Worm (Caenorhabditis elegans) whole organism, L2 larva: Measurements from ENCODE around the gene nsph-4.1.
A peak's percentile ranks its signal among the peaks of the same experiment; 100 is the strongest.
"Not testable (repeated sequence)": the region's sequence is repeated elsewhere in the genome, so short reads cannot be mapped to it uniquely, and the experiment has no call there.

Experiments
- C34F6.9 ChIP-seq: fragments of 150-350 bp; optimal IDR thresholded peaks from 2 replicates; lab custom pipeline; 2014; ENCODE audit warnings: missing biosample characterization, missing genetic modification characterization
- Y55F3AM.14 ChIP-seq: fragments of 200-800 bp; sonication (Bioruptor generic); optimal IDR thresholded peaks from 2 replicates; lab custom pipeline; 2018; ENCODE audit warnings: mild to moderate bottlenecking, missing genetic modification characterization, missing compliant biosample characterization
- ZK546.5 ChIP-seq: sonication (generic microtip); optimal IDR thresholded peaks from 2 replicates; lab custom pipeline; 2017; ENCODE audit warnings: missing biosample characterization, missing genetic modification characterization
- alr-1 ChIP-seq: fragments of 150-350 bp; optimal IDR thresholded peaks from 2 replicates; lab custom pipeline; 2014; ENCODE audit warnings: missing biosample characterization, missing genetic modification characterization
- aly-2 ChIP-seq: fragments of 150-350 bp; optimal IDR thresholded peaks from 2 replicates; lab custom pipeline; 2014; ENCODE audit warnings: missing biosample characterization, missing genetic modification characterization
- ama-1 ChIP-seq: fragments of 150-350 bp; optimal IDR thresholded peaks from 2 replicates; lab custom pipeline; 2018; ENCODE audit warnings: inconsistent platforms
- blmp-1 ChIP-seq: sonication (generic microtip); optimal IDR thresholded peaks from 2 replicates; lab custom pipeline; 2017; ENCODE audit warnings: missing genetic modification characterization, mild to moderate bottlenecking, missing compliant biosample characterization, antibody characterized with exemption, moderate library complexity; ENCODE audit not compliant: insufficient read depth
- crh-2 ChIP-seq: sonication (generic microtip); optimal IDR thresholded peaks from 2 replicates; lab custom pipeline; 2017; ENCODE audit warnings: missing biosample characterization, missing genetic modification characterization
- egl-27 ChIP-seq: sonication (generic microtip); optimal IDR thresholded peaks from 3 replicates; lab custom pipeline; 2017; ENCODE audit warnings: missing biosample characterization, missing genetic modification reagents, missing genetic modification characterization
- elt-1 ChIP-seq: fragments of 150-350 bp; optimal IDR thresholded peaks from 2 replicates; lab custom pipeline; 2014; ENCODE audit warnings: missing biosample characterization, missing genetic modification characterization
- elt-3 ChIP-seq: sonication (generic microtip); optimal IDR thresholded peaks from 2 replicates; lab custom pipeline; 2017; ENCODE audit warnings: missing biosample characterization, missing genetic modification characterization
- fos-1 ChIP-seq: fragments of 150-350 bp; optimal IDR thresholded peaks from 2 replicates; lab custom pipeline; 2014; ENCODE audit warnings: missing biosample characterization, missing genetic modification characterization
- gmeb-1 ChIP-seq: fragments of 150-350 bp; optimal IDR thresholded peaks from 2 replicates; lab custom pipeline; 2014; ENCODE audit warnings: missing biosample characterization, missing genetic modification characterization
- lin-11 ChIP-seq: fragments of 150-350 bp; sonication (generic microtip); optimal IDR thresholded peaks from 2 replicates; lab custom pipeline; 2014; ENCODE audit warnings: missing biosample characterization, missing genetic modification characterization, inconsistent platforms, mixed read lengths
- mab-5 ChIP-seq: fragments of 150-350 bp; optimal IDR thresholded peaks from 2 replicates; lab custom pipeline; 2014; ENCODE audit warnings: missing biosample characterization, missing genetic modification characterization
- mbf-1 ChIP-seq: sonication (generic microtip); optimal IDR thresholded peaks from 2 replicates; lab custom pipeline; 2017; ENCODE audit warnings: missing biosample characterization, missing genetic modification characterization
- nhr-11 ChIP-seq: fragments of 150-350 bp; optimal IDR thresholded peaks from 2 replicates; lab custom pipeline; 2014; ENCODE audit warnings: missing biosample characterization, missing genetic modification characterization
- nhr-23 ChIP-seq: fragments of 150-350 bp; optimal IDR thresholded peaks from 2 replicates; lab custom pipeline; 2014; ENCODE audit warnings: missing biosample characterization, missing genetic modification reagents, missing genetic modification characterization
- nhr-237 ChIP-seq: fragments of 150-350 bp; optimal IDR thresholded peaks from 2 replicates; lab custom pipeline; 2014; ENCODE audit warnings: missing biosample characterization, missing genetic modification characterization
- nhr-77 ChIP-seq: fragments of 150-350 bp; optimal IDR thresholded peaks from 2 replicates; lab custom pipeline; 2014; ENCODE audit warnings: missing biosample characterization, missing genetic modification characterization
- peb-1 ChIP-seq: fragments of 150-350 bp; optimal IDR thresholded peaks from 2 replicates; lab custom pipeline; 2014; ENCODE audit warnings: missing biosample characterization, missing genetic modification characterization
- sem-4 ChIP-seq: fragments of 150-350 bp; optimal IDR thresholded peaks from 2 replicates; lab custom pipeline; 2014; ENCODE audit warnings: missing biosample characterization, missing genetic modification reagents, missing genetic modification characterization
- sma-3 ChIP-seq: sonication (generic microtip); optimal IDR thresholded peaks from 2 replicates; lab custom pipeline; 2016; ENCODE audit warnings: missing genetic modification reagents, missing genetic modification characterization, missing compliant biosample characterization
- snpc-4 ChIP-seq: fragments of 150-350 bp; optimal IDR thresholded peaks from 2 replicates; lab custom pipeline; 2014; ENCODE audit warnings: missing biosample characterization, missing genetic modification characterization
- unc-39 ChIP-seq: fragments of 150-350 bp; optimal IDR thresholded peaks from 2 replicates; lab custom pipeline; 2014; ENCODE audit warnings: missing biosample characterization, missing genetic modification characterization
- unc-55 ChIP-seq: fragments of 150-350 bp; sonication (generic microtip); optimal IDR thresholded peaks from 3 replicates; lab custom pipeline; 2014; ENCODE audit warnings: missing biosample characterization, missing genetic modification reagents, missing genetic modification characterization
- unc-62 ChIP-seq: fragments of 150-350 bp; optimal IDR thresholded peaks from 2 replicates; lab custom pipeline; 2014; ENCODE audit warnings: missing biosample characterization, missing genetic modification reagents, missing genetic modification characterization
- zag-1 ChIP-seq: fragments of 150-350 bp; optimal IDR thresholded peaks from 2 replicates; lab custom pipeline; 2014; ENCODE audit warnings: missing biosample characterization, missing genetic modification characterization
- ztf-1 ChIP-seq: fragments of 200-800 bp; sonication (Bioruptor generic); conservative IDR thresholded peaks from 2 replicates; pipeline ENCODE4 v1.3.6; 2022; ENCODE audit warnings: missing genetic modification characterization, missing compliant biosample characterization
- ztf-11 ChIP-seq: sonication (generic microtip); optimal IDR thresholded peaks from 2 replicates; lab custom pipeline; 2017; ENCODE audit warnings: missing biosample characterization, missing genetic modification characterization
- ztf-4 ChIP-seq: fragments of 150-350 bp; optimal IDR thresholded peaks from 2 replicates; lab custom pipeline; 2014; ENCODE audit warnings: missing biosample characterization, missing genetic modification characterization

Gene nsph-4.1

ce11 chrIV:5254678-5255077 is 28.0 kb downstream of the nsph-4.1 start, which contains the start of gene F36H12.10:
Gene F36H12.10 (minus strand): TSS chrIV:5254778.
- TF ChIP-seq ZK546.5; unc-39 (tag; lab: Kevin White, UChicago); fos-1: not testable (repeated sequence)
- TF ChIP-seq, all 48 proteins: peak for 0; not testable (repeated sequence) for 48

ce11 chrIV:5256731-5257130 is 30.1 kb downstream of the nsph-4.1 start, which contains the start of gene F36H12.9:
Gene F36H12.9 (plus strand): TSS chrIV:5257031.
- not testable (repeated sequence) for TF ChIP-seq snpc-4, lin-11, egl-27 (tag; lab: Kevin White, UChicago)

- not testable (repeated sequence) for TF ChIP-seq nhr-237; ama-1 (lab: Kevin White, UChicago); nhr-11 (tag; lab: Kevin White, UChicago)
Observed at ce11 chrIV:5258385-5258784, 31.7 kb downstream of the nsph-4.1 start, which contains the start of gene ttbk-2.1. Gene ttbk-2.1 (plus strand): TSS chrIV:5258685.

- not testable (repeated sequence) for TF ChIP-seq blmp-1 (tag; lab: Kevin White, UChicago); crh-2; aly-2
- TF ChIP-seq, all 48 proteins: peak for 0; not testable (repeated sequence) for 48
Observed at ce11 chrIV:5260289-5260688, 33.6 kb downstream of the nsph-4.1 start, which contains the start of gene msp-19. Gene msp-19 (plus strand): TSS chrIV:5260589.

ce11 chrIV:5264700-5265210 is 38.1 kb downstream of the nsph-4.1 start:
- TF ChIP-seq snpc-4 (tag; lab: Kevin White, UChicago), result peak; percentile 68
- TF ChIP-seq ama-1 (lab: Kevin White, UChicago), result peak; percentile 61

ce11 chrIV:5266474-5266873 is 39.8 kb downstream of the nsph-4.1 start, which contains the start of gene F36H12.5:
Gene F36H12.5 (plus strand): TSS chrIV:5266774.
- TF ChIP-seq ztf-11 (no peak), alr-1 (no peak), nhr-77 (tag; lab: Kevin White, UChicago) (no peak), unc-55 (GFP tag; lab: Kevin White, UChicago) (no peak), ama-1 (lab: Kevin White, UChicago) (no peak), C34F6.9 (tag; lab: Kevin White, UChicago) (no peak), ZK546.5 (no peak), nhr-11 (tag; lab: Kevin White, UChicago) (no peak)

- TF ChIP-seq unc-55 (GFP tag; lab: Kevin White, UChicago), result no peak
- TF ChIP-seq ztf-4 (tag; lab: Kevin White, UChicago), result no peak
- no peak for TF ChIP-seq mbf-1 (tag; lab: Kevin White, UChicago)
- no peak for TF ChIP-seq snpc-4 (tag; lab: Kevin White, UChicago)
- TF ChIP-seq sma-3 (GFP tag; lab: Kevin White, UChicago), result no peak
- TF ChIP-seq zag-1 (tag; lab: Kevin White, UChicago), result no peak
- no peak for TF ChIP-seq crh-2
- TF ChIP-seq, all 48 proteins: peak for 0
Observed at ce11 chrIV:5268803-5269202, 42.2 kb downstream of the nsph-4.1 start, which contains the start of gene F36H12.4. Gene F36H12.4 (plus strand): TSS chrIV:5269103.

- TF ChIP-seq ZK546.5 (no peak), nhr-23 (tag; lab: Kevin White, UChicago) (no peak), elt-1 (tag; lab: Kevin White, UChicago) (no peak), gmeb-1 (tag; lab: Kevin White, UChicago) (no peak), lin-11 (tag; lab: Kevin White, UChicago) (no peak), unc-55 (GFP tag; lab: Kevin White, UChicago) (no peak), elt-3 (no peak), C34F6.9 (tag; lab: Kevin White, UChicago) (no peak), mab-5 (tag; lab: Kevin White, UChicago) (no peak), unc-62 (GFP tag; lab: Kevin White, UChicago) (no peak), sem-4 (tag; lab: Kevin White, UChicago) (no peak), peb-1 (tag; lab: Kevin White, UChicago) (no peak), ztf-1 (GFP tag; lab: Robert Waterston, UW) (no peak), blmp-1 (tag; lab: Kevin White, UChicago) (no peak), Y55F3AM.14 (GFP tag; lab: Kevin White, UChicago) (no peak)
Observed at ce11 chrIV:5272518-5272917, 45.9 kb downstream of the nsph-4.1 start, which contains the start of gene F36H12.3. Gene F36H12.3 (plus strand): TSS chrIV:5272818.
